Worm (Caenorhabditis elegans): ENCODE measurements around the gene C05E11.6.

C05E11.6 gene

ce11 chrX:4585579-4585978 is 23.6 kb downstream of the C05E11.6 start, which contains the start of gene C05E11.7:
TSS of gene C05E11.7 (minus strand) at chrX:4585679.
- TF ChIP-seq R02D3.7 (tag; optimal IDR thresholded peaks at IDR 0.05) (no peak), egl-5 (tag; optimal IDR thresholded peaks at IDR 0.05) (no peak), ama-1 (optimal IDR thresholded peaks at IDR 0.05) (no peak), elt-3 (tag; optimal IDR thresholded peaks at IDR 0.05) (no peak), egl-27 (tag; optimal IDR thresholded peaks at IDR 0.05) (no peak), lsy-12 (tag; optimal IDR thresholded peaks at IDR 0.05) (no peak)

- TF ChIP-seq fos-1 (tag; optimal IDR thresholded peaks at IDR 0.05) (no peak), nhr-25 (tag; optimal IDR thresholded peaks at IDR 0.05) (no peak), fkh-2 (tag; optimal IDR thresholded peaks at IDR 0.05) (no peak), egl-5 (tag; optimal IDR thresholded peaks at IDR 0.05) (no peak), nhr-12 (tag; optimal IDR thresholded peaks at IDR 0.05) (no peak), snpc-4 (tag; optimal IDR thresholded peaks at IDR 0.05) (no peak), nhr-77 (tag; optimal IDR thresholded peaks at IDR 0.05) (no peak), eor-1 (tag; optimal IDR thresholded peaks at IDR 0.05) (no peak), lin-39 (tag; optimal IDR thresholded peaks at IDR 0.05) (no peak), nhr-28 (tag; optimal IDR thresholded peaks at IDR 0.05) (no peak), nhr-237 (tag; optimal IDR thresholded peaks at IDR 0.05) (no peak), mml-1 (tag; optimal IDR thresholded peaks at IDR 0.05) (no peak), hmg-11 (tag; optimal IDR thresholded peaks at IDR 0.05) (no peak), ceh-16 (tag; optimal IDR thresholded peaks at IDR 0.05) (no peak), ceh-9 (tag; optimal IDR thresholded peaks at IDR 0.05) (no peak), unc-62 (GFP tag; optimal IDR thresholded peaks at IDR 0.05) (no peak), nhr-11 (tag; optimal IDR thresholded peaks at IDR 0.05) (no peak)
Observed at ce11 chrX:4586617-4587016, 24.7 kb downstream of the C05E11.6 start, which contains the start of gene C05E11.2. TSS of gene C05E11.2 (plus strand) at chrX:4586917.

ce11 chrX:4587934-4588333 is 26.0 kb downstream of the C05E11.6 start:
- no peak for TF ChIP-seq lin-39 (tag; optimal IDR thresholded peaks at IDR 0.05)
- no peak for TF ChIP-seq fkh-2 (tag; optimal IDR thresholded peaks at IDR 0.05)
- TF ChIP-seq hmg-11 (tag; optimal IDR thresholded peaks at IDR 0.05): peak; percentile 55
- TF ChIP-seq elt-1 (tag; optimal IDR thresholded peaks at IDR 0.05): no peak
- TF ChIP-seq nhr-67 (tag; optimal IDR thresholded peaks at IDR 0.05): no peak
- TF ChIP-seq fos-1 (tag; optimal IDR thresholded peaks at IDR 0.05): no peak
- TF ChIP-seq nhr-11 (tag; optimal IDR thresholded peaks at IDR 0.05): no peak
- TF ChIP-seq pha-4 (tag; optimal IDR thresholded peaks at IDR 0.05): peak; percentile 61
- peak; percentile 59 for TF ChIP-seq nhr-25 (tag; optimal IDR thresholded peaks at IDR 0.05)
- TF ChIP-seq ZK546.5 (tag; optimal IDR thresholded peaks at IDR 0.05): no peak
- no peak for TF ChIP-seq fkh-10 (GFP tag; optimal IDR thresholded peaks at IDR 0.05)
- TF ChIP-seq unc-39 (tag; optimal IDR thresholded peaks at IDR 0.05): no peak
- TF ChIP-seq ztf-11 (tag; optimal IDR thresholded peaks at IDR 0.05): no peak
- TF ChIP-seq tbx-2 (tag; optimal IDR thresholded peaks at IDR 0.05): no peak
- peak; percentile 13 for TF ChIP-seq egl-5 (tag; optimal IDR thresholded peaks at IDR 0.05)
- peak; percentile 53 for TF ChIP-seq nhr-23 (tag; optimal IDR thresholded peaks at IDR 0.05)
- TF ChIP-seq ama-1 (optimal IDR thresholded peaks at IDR 0.05): no peak
- TF ChIP-seq ztf-4 (tag; optimal IDR thresholded peaks at IDR 0.05): no peak
- TF ChIP-seq mml-1 (tag; optimal IDR thresholded peaks at IDR 0.05): no peak
- no peak for TF ChIP-seq nhr-12 (tag; optimal IDR thresholded peaks at IDR 0.05)
- no peak for TF ChIP-seq nhr-43 (tag; optimal IDR thresholded peaks at IDR 0.05; ENCODE audit: poor library complexity, severe bottlenecking)
- TF ChIP-seq ceh-82 (tag; optimal IDR thresholded peaks at IDR 0.05): no peak
- no peak for TF ChIP-seq nhr-237 (tag; optimal IDR thresholded peaks at IDR 0.05)
- no peak for TF ChIP-seq zag-1 (tag; optimal IDR thresholded peaks at IDR 0.05)
- no peak for TF ChIP-seq nhr-77 (tag; optimal IDR thresholded peaks at IDR 0.05)
- no peak for TF ChIP-seq egl-27 (tag; optimal IDR thresholded peaks at IDR 0.05)
- no peak for TF ChIP-seq lsy-12 (tag; optimal IDR thresholded peaks at IDR 0.05)
- peak; percentile 54 for TF ChIP-seq nfya-1 (tag; optimal IDR thresholded peaks at IDR 0.05; ENCODE audit: insufficient read depth)
- TF ChIP-seq mdl-1 (tag; optimal IDR thresholded peaks at IDR 0.05): no peak
- no peak for TF ChIP-seq snpc-4 (tag; optimal IDR thresholded peaks at IDR 0.05)
- TF ChIP-seq eor-1 (tag; optimal IDR thresholded peaks at IDR 0.05): no peak
- peak; percentile 12 for TF ChIP-seq elt-2 (tag; optimal IDR thresholded peaks at IDR 0.05)
- no peak for TF ChIP-seq ceh-9 (tag; optimal IDR thresholded peaks at IDR 0.05)
- TF ChIP-seq R02D3.7 (tag; optimal IDR thresholded peaks at IDR 0.05): no peak
- TF ChIP-seq sea-2 (GFP tag; optimal IDR thresholded peaks at IDR 0.05): no peak
- TF ChIP-seq daf-12 (tag; optimal IDR thresholded peaks at IDR 0.05): no peak
- no peak for TF ChIP-seq skn-1 (tag; optimal IDR thresholded peaks at IDR 0.05)
- no peak for TF ChIP-seq nhr-28 (tag; optimal IDR thresholded peaks at IDR 0.05)
- TF ChIP-seq ceh-16 (tag; optimal IDR thresholded peaks at IDR 0.05): no peak
- TF ChIP-seq lin-15B (tag; optimal IDR thresholded peaks at IDR 0.05): peak; percentile 44
- TF ChIP-seq unc-62 (GFP tag; optimal IDR thresholded peaks at IDR 0.05): no peak
- TF ChIP-seq ceh-28 (tag; optimal IDR thresholded peaks at IDR 0.05): peak; percentile 2
- TF ChIP-seq elt-3 (tag; optimal IDR thresholded peaks at IDR 0.05): no peak
- TF ChIP-seq pqm-1 (tag; optimal IDR thresholded peaks at IDR 0.05): no peak
- no peak for TF ChIP-seq jun-1 (tag; optimal IDR thresholded peaks at IDR 0.05)
- no peak for TF ChIP-seq aly-2 (tag; optimal IDR thresholded peaks at IDR 0.05)
- TF ChIP-seq nhr-76 (tag; optimal IDR thresholded peaks at IDR 0.05): no peak

Data from whole organism, L3 larva.